Fruit fly (Drosophila melanogaster) whole organism, wandering third instar larva: ENCODE results near the gene Shab.

ENCODE experiments used
- Abd-B ChIP-seq: fragments of >200 bp; optimal IDR thresholded peaks from 2 replicates; lab custom pipeline; 2017; ENCODE audit warnings: missing biosample characterization, missing genetic modification characterization
- CG32264 ChIP-seq: fragments of 200-800 bp; sonication (Bioruptor generic); optimal IDR thresholded peaks from 2 replicates; lab custom pipeline; 2016; ENCODE audit warnings: missing biosample characterization, missing genetic modification characterization
- CG9705 ChIP-seq: fragments of 200-800 bp; sonication (Bioruptor generic); optimal IDR thresholded peaks from 2 replicates; lab custom pipeline; 2018; ENCODE audit warnings: missing biosample characterization, mild to moderate bottlenecking, missing genetic modification characterization
- CrebA ChIP-seq: fragments of 200-800 bp; sonication (Bioruptor generic); optimal IDR thresholded peaks from 2 replicates; lab custom pipeline; 2016; ENCODE audit warnings: missing biosample characterization, mild to moderate bottlenecking, missing genetic modification characterization, borderline replicate concordance
- Dfd ChIP-seq: fragments of >200 bp; optimal IDR thresholded peaks from 2 replicates; lab custom pipeline; 2017; ENCODE audit warnings: missing biosample characterization, missing genetic modification characterization
- HLH106 ChIP-seq: fragments of 200-800 bp; optimal IDR thresholded peaks from 3 replicates; lab custom pipeline; 2019; ENCODE audit warnings: missing biosample characterization, mild to moderate bottlenecking, missing genetic modification characterization, moderate library complexity
- Hnf4 ChIP-seq: fragments of 200-800 bp; sonication (Bioruptor generic); optimal IDR thresholded peaks from 2 replicates; lab custom pipeline; 2016; ENCODE audit warnings: missing biosample characterization, mild to moderate bottlenecking, missing genetic modification characterization
- Hr78 ChIP-seq: fragments of >200 bp; optimal IDR thresholded peaks from 2 replicates; lab custom pipeline; 2017; ENCODE audit warnings: missing biosample characterization, missing genetic modification characterization
- Mio ChIP-seq: sonication (Bioruptor generic); optimal IDR thresholded peaks from 2 replicates; lab custom pipeline; 2016; ENCODE audit warnings: missing biosample characterization, missing genetic modification characterization
- Myc ChIP-seq: fragments of >200 bp; optimal IDR thresholded peaks from 2 replicates; lab custom pipeline; 2017
- N ChIP-seq: fragments of >200 bp; optimal IDR thresholded peaks from 2 replicates; lab custom pipeline; 2018; ENCODE audit warnings: missing biosample characterization, missing external identifiers, missing genetic modification characterization
- OdsH ChIP-seq: fragments of 200-800 bp; sonication (Bioruptor generic); optimal IDR thresholded peaks from 2 replicates; lab custom pipeline; 2016; ENCODE audit warnings: missing biosample characterization, mild to moderate bottlenecking, missing genetic modification characterization
- Rel ChIP-seq, 2 experiments: fragments of 200-800 bp; sonication (Bioruptor generic) in 1 of 2; optimal IDR thresholded peaks; 2 replicates in 1 of 2; 3 replicates in 1 of 2; lab custom pipeline; 2016 to 2019; ENCODE audit warnings: mild to moderate bottlenecking in 2 of 2, missing biosample characterization in 2 of 2, missing genetic modification characterization in 2 of 2, moderate library complexity in 1 of 2
- Sp1 ChIP-seq: fragments of 200-800 bp; sonication (Bioruptor generic); optimal IDR thresholded peaks from 3 replicates; lab custom pipeline; 2019; ENCODE audit warnings: missing biosample characterization, mild to moderate bottlenecking, missing genetic modification characterization, moderate library complexity
- br ChIP-seq: fragments of 200-800 bp; sonication (Bioruptor generic); optimal IDR thresholded peaks from 2 replicates; lab custom pipeline; 2016; ENCODE audit warnings: missing biosample characterization, missing genetic modification characterization
- dmrt93B ChIP-seq: fragments of 200-800 bp; sonication (Bioruptor generic); optimal IDR thresholded peaks from 2 replicates; lab custom pipeline; 2018; ENCODE audit warnings: missing biosample characterization, mild to moderate bottlenecking, missing genetic modification characterization
- dsf ChIP-seq: sonication (Bioruptor generic); optimal IDR thresholded peaks from 2 replicates; lab custom pipeline; 2016; ENCODE audit warnings: missing biosample characterization, missing genetic modification characterization, borderline replicate concordance
- foxo ChIP-seq, 2 experiments: fragments of 200-800 bp; sonication (Bioruptor generic); optimal IDR thresholded peaks; 2 replicates in 1 of 2; 3 replicates in 1 of 2; lab custom pipeline; 2016 to 2017; ENCODE audit warnings: missing biosample characterization in 2 of 2, missing genetic modification characterization in 2 of 2
- fru ChIP-seq: fragments of 200-800 bp; sonication (Bioruptor generic); optimal IDR thresholded peaks from 3 replicates; lab custom pipeline; 2016; ENCODE audit warnings: missing biosample characterization, mild to moderate bottlenecking, missing genetic modification characterization
- jim ChIP-seq: fragments of 175-275, 200-325 bp; sonication (Bioruptor generic); optimal IDR thresholded peaks from 2 replicates; lab custom pipeline; 2016; ENCODE audit warnings: missing biosample characterization, mild to moderate bottlenecking, missing genetic modification characterization
- lola ChIP-seq: fragments of >200 bp; optimal IDR thresholded peaks from 2 replicates; lab custom pipeline; 2017; ENCODE audit warnings: missing biosample characterization, missing genetic modification characterization
- pan ChIP-seq: fragments of >200 bp; optimal IDR thresholded peaks from 2 replicates; lab custom pipeline; 2017
- psq ChIP-seq: fragments of 200-800 bp; sonication (Bioruptor generic); optimal IDR thresholded peaks from 3 replicates; lab custom pipeline; 2017; ENCODE audit warnings: missing biosample characterization, mild to moderate bottlenecking, missing genetic modification characterization, moderate library complexity
- rgr ChIP-seq: fragments of 200-800 bp; sonication (Bioruptor generic); optimal IDR thresholded peaks from 3 replicates; lab custom pipeline; 2016; ENCODE audit warnings: missing biosample characterization, mild to moderate bottlenecking, missing genetic modification characterization
- sage ChIP-seq: fragments of 200-800 bp; sonication (Bioruptor generic); optimal IDR thresholded peaks from 2 replicates; lab custom pipeline; 2016; ENCODE audit warnings: missing biosample characterization, mild to moderate bottlenecking, missing genetic modification characterization
- sv ChIP-seq: fragments of 200-800 bp; sonication (Bioruptor generic); optimal IDR thresholded peaks from 3 replicates; lab custom pipeline; 2016; ENCODE audit warnings: missing biosample characterization, missing genetic modification characterization
- tai ChIP-seq: sonication (Bioruptor generic); optimal IDR thresholded peaks from 2 replicates; lab custom pipeline; 2016; ENCODE audit warnings: missing biosample characterization, missing genetic modification characterization
- usp ChIP-seq: fragments of >200 bp; optimal IDR thresholded peaks from 2 replicates; lab custom pipeline; 2017; ENCODE audit warnings: missing biosample characterization, missing genetic modification characterization
- woc ChIP-seq: sonication (Bioruptor generic); optimal IDR thresholded peaks from 2 replicates; lab custom pipeline; 2016; ENCODE audit warnings: missing biosample characterization, mild to moderate bottlenecking, missing genetic modification characterization

Gene Shab

dm6 chr3L:2960949-2961584 is 66.2 kb downstream of the Shab start, which contains the start of the genes CG34025 and Or63a:
CG34025 (minus strand) TSS chr3L:2961049.
Or63a (plus strand) TSS chr3L:2961534.
- no peak for TF ChIP-seq Hnf4 (GFP tag; lab: Kevin White, UChicago)
- no peak for TF ChIP-seq psq (GFP tag; lab: Kevin White, UChicago)
- no peak for TF ChIP-seq Hr78
- TF ChIP-seq, all 38 proteins: peak for 0

DNA sequence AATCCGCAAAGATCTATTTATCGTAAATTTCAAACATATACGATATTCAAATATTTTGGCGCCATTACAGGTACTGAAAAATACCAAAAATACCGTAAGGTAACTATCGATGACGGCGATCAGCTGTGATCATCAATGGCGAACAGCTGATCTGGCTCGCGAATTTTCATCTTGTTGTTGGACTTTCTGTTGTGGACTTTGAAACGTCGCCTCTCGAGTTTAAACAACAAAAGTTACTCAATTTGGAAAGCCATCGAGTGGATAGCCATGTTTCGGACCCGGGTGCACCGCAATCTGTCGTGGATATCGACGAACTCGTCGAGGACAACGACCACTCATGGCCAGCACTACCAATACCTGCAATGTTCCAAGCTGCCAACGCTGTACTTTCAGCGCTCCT is 86.0 kb downstream of the Shab start, which contains the start of gene CPT2:
TSS of gene CPT2 (plus strand) at position 167 of the 400 bp plus-strand sequence.
- TF ChIP-seq dmrt93B (GFP tag; lab: Kevin White, UChicago) (no peak), rgr (GFP tag; lab: Kevin White, UChicago) (peak; percentile 8), Hr78 (no peak), Myc (lab: Kevin White, UChicago) (peak; percentile 30), fru (GFP tag; lab: Kevin White, UChicago) (no peak), sv (GFP tag; lab: Kevin White, UChicago) (no peak), CrebA (GFP tag; lab: Kevin White, UChicago) (peak; percentile 38), Mio (GFP tag; lab: Kevin White, UChicago) (no peak), Hnf4 (GFP tag; lab: Kevin White, UChicago) (peak; percentile 40), psq (GFP tag; lab: Kevin White, UChicago) (no peak), N (no peak), tai (no peak)

dm6 chr3L:2986302-2986701 is 91.5 kb downstream of the Shab start:
- TF ChIP-seq CrebA (GFP tag; lab: Kevin White, UChicago): no peak
- no peak for TF ChIP-seq CG32264 (GFP tag; lab: Kevin White, UChicago)

DNA sequence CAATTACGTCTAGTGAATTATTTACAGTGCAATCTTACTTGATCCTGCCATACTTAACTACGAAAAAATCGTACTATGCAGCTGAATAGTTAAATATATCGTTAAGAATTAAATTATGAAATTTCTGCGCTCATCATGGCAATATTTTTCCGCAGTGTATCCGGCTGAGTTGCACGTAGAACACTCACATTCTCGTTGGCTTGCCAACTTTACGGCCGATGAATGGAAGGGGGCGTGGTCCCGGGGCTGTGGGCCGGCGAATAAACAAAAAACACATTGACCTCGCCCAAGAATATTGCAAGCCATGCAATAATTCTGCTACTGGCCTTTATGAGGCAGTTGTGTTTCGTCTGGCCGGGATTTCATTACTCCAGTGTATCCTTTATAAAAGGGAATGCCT is 92.9 kb downstream of the Shab start:
- TF ChIP-seq Myc (lab: Kevin White, UChicago) (no peak), Abd-B (no peak), N (no peak), sage (GFP tag; lab: Kevin White, UChicago) (no peak), Hnf4 (GFP tag; lab: Kevin White, UChicago) (no peak), psq (GFP tag; lab: Kevin White, UChicago) (no peak), pan (lab: Kevin White, UChicago) (no peak), Dfd (GFP tag; lab: Kevin White, UChicago) (no peak), rgr (GFP tag; lab: Kevin White, UChicago) (no peak)

- TF ChIP-seq Mio (GFP tag; lab: Kevin White, UChicago) (no peak), lola (GFP tag; lab: Kevin White, UChicago) (no peak), woc (GFP tag; lab: Kevin White, UChicago) (no peak), sage (GFP tag; lab: Kevin White, UChicago) (no peak), N (no peak), Dfd (GFP tag; lab: Kevin White, UChicago) (no peak), Sp1 (no peak), OdsH (GFP tag; lab: Kevin White, UChicago) (no peak), Myc (lab: Kevin White, UChicago) (no peak), CrebA (GFP tag; lab: Kevin White, UChicago) (no peak), HLH106 (no peak), br (GFP tag; lab: Kevin White, UChicago) (no peak), jim (GFP tag; lab: Kevin White, UChicago) (no peak), Hr78 (no peak)
- TF ChIP-seq, all 38 proteins: peak for 0
Observed at dm6 chr3L:2994872-2995271, 100.1 kb downstream of the Shab start, which contains the start of gene CG2113. CG2113 (plus strand) TSS chr3L:2995172.

DNA sequence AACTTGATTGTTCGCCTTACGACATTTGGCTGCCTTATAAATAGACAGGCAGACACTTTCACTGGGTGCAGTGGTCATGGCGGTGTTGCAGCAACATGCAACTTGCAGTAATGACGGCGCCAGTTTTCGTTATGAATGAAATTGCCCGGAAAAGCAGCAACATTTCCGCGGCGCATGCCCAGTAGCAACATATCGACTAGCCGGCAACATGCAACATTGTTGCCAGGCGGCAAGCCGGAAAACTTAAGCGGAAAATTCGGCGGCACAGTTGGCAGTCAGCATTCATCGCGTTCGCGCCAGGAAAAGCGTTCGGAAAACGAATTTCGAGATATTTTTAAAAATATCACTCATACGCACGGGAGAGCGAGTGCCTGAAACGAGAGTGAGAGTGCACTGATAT is 106.6 kb downstream of the Shab start, which contains the start of gene FMRFaR:
TSS of gene FMRFaR (plus strand) at position 272 of the 400 bp plus-strand sequence.
- TF ChIP-seq Myc (lab: Kevin White, UChicago) (no peak), tai (no peak), fru (GFP tag; lab: Kevin White, UChicago) (no peak), dsf (GFP tag; lab: Kevin White, UChicago) (no peak), CrebA (GFP tag; lab: Kevin White, UChicago) (no peak), sv (GFP tag; lab: Kevin White, UChicago) (no peak), CG9705 (no peak), usp (GFP tag; lab: Kevin White, UChicago) (no peak), rgr (GFP tag; lab: Kevin White, UChicago) (no peak), foxo (GFP tag; optimal IDR thresholded peaks at IDR 0.05; lab: Kevin White, UChicago) (no peak), sage (GFP tag; lab: Kevin White, UChicago) (no peak), Dfd (GFP tag; lab: Kevin White, UChicago) (no peak), Sp1 (no peak), Rel (GFP tag; optimal IDR thresholded peaks at IDR 0.05; lab: Kevin White, UChicago) (no peak), Rel (tag; optimal IDR thresholded peaks at IDR 0.05; lab: Kevin White, UChicago) (no peak), br (GFP tag; lab: Kevin White, UChicago) (no peak), dmrt93B (GFP tag; lab: Kevin White, UChicago) (no peak), OdsH (GFP tag; lab: Kevin White, UChicago) (no peak), CG32264 (GFP tag; lab: Kevin White, UChicago) (no peak), jim (GFP tag; lab: Kevin White, UChicago) (no peak), N (no peak)
- TF ChIP-seq, all 38 proteins: peak for 0
